Fruit fly (Drosophila melanogaster) whole organism, embryonic: ENCODE data around the gene CG10341.

Source experiments
- Adf1 ChIP-seq: fragments of 200-800 bp; sonication (Bioruptor generic); IDR thresholded peaks from 2 replicates; pipeline ENCODE4 v1.3.6; 2022; ENCODE audit warnings: missing biosample characterization, missing genetic modification characterization
- CG10431 ChIP-seq: fragments of 200-800 bp; sonication (Bioruptor generic); optimal IDR thresholded peaks from 3 replicates; lab custom pipeline; 2018; ENCODE audit warnings: missing biosample characterization, mild to moderate bottlenecking, missing genetic modification characterization
- CG13775 ChIP-seq: fragments of 200-800 bp; sonication (Bioruptor generic); optimal IDR thresholded peaks from 3 replicates; lab custom pipeline; 2017; ENCODE audit warnings: missing biosample characterization, mild to moderate bottlenecking, missing genetic modification characterization
- CG14860 ChIP-seq: fragments of 200-800 bp; sonication (Bioruptor generic); IDR thresholded peaks from 3 replicates; pipeline ENCODE4 v1.3.6; 2022; ENCODE audit warnings: missing biosample characterization, missing genetic modification characterization; ENCODE audit not compliant: partially characterized antibody
- CG15073 ChIP-seq: fragments of 200-800 bp; sonication (Bioruptor generic); optimal IDR thresholded peaks from 2 replicates; lab custom pipeline; 2016; ENCODE audit warnings: missing biosample characterization, missing genetic modification characterization
- CG15601 ChIP-seq: fragments of 200-800 bp; sonication (Bioruptor generic); optimal IDR thresholded peaks from 3 replicates; lab custom pipeline; 2019; ENCODE audit warnings: missing biosample characterization, mild to moderate bottlenecking, missing genetic modification characterization, moderate library complexity
- CG1647 ChIP-seq: fragments of 200-800 bp; sonication (Bioruptor generic); optimal IDR thresholded peaks from 3 replicates; lab custom pipeline; 2016; ENCODE audit warnings: missing biosample characterization, missing genetic modification characterization
- CG18619 ChIP-seq: fragments of 200-800 bp; sonication (Bioruptor generic); optimal IDR thresholded peaks from 3 replicates; lab custom pipeline; 2017; ENCODE audit warnings: missing biosample characterization, mild to moderate bottlenecking, missing genetic modification characterization
- CG2678 ChIP-seq: fragments of 200-800 bp; sonication (Bioruptor generic); optimal IDR thresholded peaks from 3 replicates; lab custom pipeline; 2019; ENCODE audit warnings: missing biosample characterization, mild to moderate bottlenecking, missing genetic modification characterization, moderate library complexity
- CG30020 ChIP-seq: fragments of 200-800 bp; optimal IDR thresholded peaks from 2 replicates; lab custom pipeline; 2019; ENCODE audit warnings: missing biosample characterization, mild to moderate bottlenecking, missing genetic modification characterization, moderate library complexity
- CG34422 ChIP-seq: fragments of 200-800 bp; sonication (Bioruptor generic); IDR thresholded peaks from 3 replicates; pipeline ENCODE4 v1.3.6; 2022; ENCODE audit warnings: missing biosample characterization, missing genetic modification characterization
- CG3995 ChIP-seq: fragments of 200-800 bp; sonication (Bioruptor generic); optimal IDR thresholded peaks from 3 replicates; lab custom pipeline; 2016; ENCODE audit warnings: missing biosample characterization, missing genetic modification characterization
- CG4328 ChIP-seq: fragments of 200-800 bp; sonication (Bioruptor generic); optimal IDR thresholded peaks from 3 replicates; lab custom pipeline; 2017; ENCODE audit warnings: missing biosample characterization, missing genetic modification reagents, missing genetic modification characterization
- CG4707 ChIP-seq: fragments of 200-800 bp; sonication (Bioruptor generic); optimal IDR thresholded peaks from 2 replicates; lab custom pipeline; 2018; ENCODE audit warnings: missing biosample characterization, mild to moderate bottlenecking, missing genetic modification characterization, moderate library complexity
- CG6813 ChIP-seq: fragments of 200-800 bp; sonication (Bioruptor generic); optimal IDR thresholded peaks from 2 replicates; lab custom pipeline; 2017; ENCODE audit warnings: missing biosample characterization, missing genetic modification characterization, mild to moderate bottlenecking, moderate library complexity, missing genetic modification reagents
- CG6854 ChIP-seq: fragments of 200-800 bp; sonication (Bioruptor generic); optimal IDR thresholded peaks from 3 replicates; lab custom pipeline; 2017; ENCODE audit warnings: missing biosample characterization, mild to moderate bottlenecking, missing genetic modification characterization
- CG7372 ChIP-seq: fragments of 200-800 bp; sonication (Bioruptor generic); IDR thresholded peaks from 2 replicates; pipeline ENCODE4 v1.3.6; 2022; ENCODE audit warnings: missing biosample characterization, missing genetic modification characterization
- D19B ChIP-seq: fragments of 200-800 bp; sonication (Bioruptor generic); optimal IDR thresholded peaks from 2 replicates; lab custom pipeline; 2017; ENCODE audit warnings: missing biosample characterization, mild to moderate bottlenecking, missing genetic modification characterization
- Eip74EF ChIP-seq, 2 experiments: fragments of 200-800 bp in 1 of 2; fragments of >200 bp in 1 of 2; sonication (Bioruptor generic) in 1 of 2; optimal IDR thresholded peaks; 2 replicates each; lab custom pipeline; 2017 to 2019; ENCODE audit warnings: missing biosample characterization in 2 of 2, missing genetic modification characterization in 2 of 2, mild to moderate bottlenecking in 1 of 2, moderate library complexity in 1 of 2
- Ets97D ChIP-seq: fragments of 200-800 bp; sonication (Bioruptor generic); optimal IDR thresholded peaks from 3 replicates; lab custom pipeline; 2016; ENCODE audit warnings: missing biosample characterization, missing genetic modification characterization
- Fer2 ChIP-seq: fragments of 200-800 bp; sonication (Bioruptor generic); optimal IDR thresholded peaks from 2 replicates; lab custom pipeline; 2018; ENCODE audit warnings: missing biosample characterization, mild to moderate bottlenecking, missing genetic modification characterization, moderate library complexity
- Gsc ChIP-seq: fragments of 200-800 bp; sonication (Bioruptor generic); IDR thresholded peaks from 2 replicates; pipeline ENCODE4 v1.3.6; 2022; ENCODE audit warnings: missing biosample characterization, missing genetic modification characterization
- Mrtf ChIP-seq: fragments of 200-800 bp; sonication (Bioruptor generic); IDR thresholded peaks from 3 replicates; pipeline ENCODE4 v1.3.6; 2022; ENCODE audit warnings: missing biosample characterization, missing genetic modification characterization
- NK7.1 ChIP-seq: fragments of 200-800 bp; sonication (Bioruptor generic); optimal IDR thresholded peaks from 3 replicates; lab custom pipeline; 2016; ENCODE audit warnings: missing biosample characterization, missing genetic modification characterization
- Ptx1 ChIP-seq: fragments of 200-800 bp; sonication (Bioruptor generic); IDR thresholded peaks from 2 replicates; pipeline ENCODE4 v1.3.6; 2022; ENCODE audit warnings: missing biosample characterization, missing genetic modification characterization
- Rfx ChIP-seq: fragments of 200-800 bp; sonication (Bioruptor generic); IDR thresholded peaks from 2 replicates; pipeline ENCODE4 v1.3.6; 2022; ENCODE audit warnings: missing biosample characterization, missing genetic modification characterization
- Sin3A ChIP-seq: fragments of >200 bp; optimal IDR thresholded peaks from 2 replicates; lab custom pipeline; 2018
- Spps ChIP-seq: fragments of 200-800 bp; sonication (Bioruptor generic); optimal IDR thresholded peaks from 2 replicates; lab custom pipeline; 2018; ENCODE audit warnings: missing biosample characterization, mild to moderate bottlenecking, missing genetic modification characterization
- Taf1 ChIP-seq: fragments of 200-800 bp; sonication (Bioruptor generic); IDR thresholded peaks from 2 replicates; pipeline ENCODE4 v1.3.6; 2022; ENCODE audit warnings: missing biosample characterization, missing genetic modification characterization
- Xbp1 ChIP-seq: fragments of 200-800 bp; sonication (Bioruptor generic); optimal IDR thresholded peaks from 3 replicates; lab custom pipeline; 2016; ENCODE audit warnings: missing biosample characterization, mild to moderate bottlenecking, missing genetic modification characterization
- ash1 ChIP-seq: fragments of 200-800 bp; sonication (Bioruptor generic); optimal IDR thresholded peaks from 2 replicates; lab custom pipeline; 2018; ENCODE audit warnings: missing biosample characterization, mild to moderate bottlenecking, missing genetic modification characterization
- ato ChIP-seq: fragments of 200-800 bp; sonication (Bioruptor generic); IDR thresholded peaks from 2 replicates; pipeline ENCODE4 v1.3.6; 2022; ENCODE audit warnings: missing biosample characterization, missing genetic modification characterization; ENCODE audit not compliant: partially characterized antibody
- az2 ChIP-seq: fragments of 200-800 bp; sonication (Bioruptor generic); optimal IDR thresholded peaks from 3 replicates; lab custom pipeline; 2016; ENCODE audit warnings: missing biosample characterization, missing genetic modification characterization
- chinmo ChIP-seq: fragments of 200-800 bp; sonication (Bioruptor generic); IDR thresholded peaks from 4 replicates; pipeline ENCODE4 v1.3.6; 2022; ENCODE audit warnings: missing biosample characterization, missing genetic modification characterization; ENCODE audit not compliant: partially characterized antibody
- ci ChIP-seq: fragments of 200-800 bp; sonication (Bioruptor generic); IDR thresholded peaks from 3 replicates; pipeline ENCODE4 v1.3.6; 2022; ENCODE audit warnings: missing biosample characterization, missing genetic modification characterization
- crol ChIP-seq: fragments of 200-800 bp; sonication (Bioruptor generic); IDR thresholded peaks from 2 replicates; pipeline ENCODE4 v1.3.6; 2022; ENCODE audit warnings: missing biosample characterization, missing genetic modification characterization
- cwo ChIP-seq: fragments of 200-800 bp; sonication (Bioruptor generic); optimal IDR thresholded peaks from 3 replicates; lab custom pipeline; 2017; ENCODE audit warnings: missing biosample characterization, missing genetic modification characterization, mild to moderate bottlenecking, moderate library complexity, missing genetic modification reagents
- dimm ChIP-seq: fragments of 200-800 bp; sonication (Bioruptor generic); IDR thresholded peaks from 2 replicates; pipeline ENCODE4 v1.3.6; 2022; ENCODE audit warnings: missing biosample characterization, missing genetic modification characterization
- dpn ChIP-seq, 2 experiments: fragments of 200-800 bp; sonication (Bioruptor generic); optimal IDR thresholded peaks; 3 replicates each; lab custom pipeline; 2016; ENCODE audit warnings: missing biosample characterization in 2 of 2, missing genetic modification characterization in 2 of 2
- gfzf ChIP-seq: fragments of 200-800 bp; sonication (Bioruptor generic); optimal IDR thresholded peaks from 2 replicates; lab custom pipeline; 2016; ENCODE audit warnings: missing biosample characterization, mild to moderate bottlenecking, missing genetic modification characterization, moderate library complexity
- h ChIP-seq: fragments of >200 bp; optimal IDR thresholded peaks from 2 replicates; lab custom pipeline; 2017
- ham ChIP-seq: fragments of 200-800 bp; sonication (Bioruptor generic); IDR thresholded peaks from 2 replicates; pipeline ENCODE4 v1.3.6; 2022; ENCODE audit warnings: missing biosample characterization, missing genetic modification characterization
- psq ChIP-seq: fragments of 200-800 bp; sonication (Bioruptor generic); optimal IDR thresholded peaks from 2 replicates; lab custom pipeline; 2017; ENCODE audit warnings: missing biosample characterization, missing genetic modification characterization
- ranshi ChIP-seq: fragments of 200-800 bp; sonication (Bioruptor generic); IDR thresholded peaks from 2 replicates; pipeline ENCODE4 v1.3.6; 2022; ENCODE audit warnings: missing biosample characterization, missing genetic modification characterization
- sd ChIP-seq: fragments of 200-800 bp; sonication (Bioruptor generic); optimal IDR thresholded peaks from 3 replicates; lab custom pipeline; 2018; ENCODE audit warnings: missing biosample characterization, mild to moderate bottlenecking, missing genetic modification characterization, moderate library complexity
- sima ChIP-seq: fragments of 200-800 bp; sonication (Bioruptor generic); optimal IDR thresholded peaks from 2 replicates; lab custom pipeline; 2016; ENCODE audit warnings: missing biosample characterization, missing genetic modification characterization
- ttk ChIP-seq: fragments of 200-800 bp; sonication (Bioruptor generic); IDR thresholded peaks from 2 replicates; pipeline ENCODE4 v2.1.2; 2022; ENCODE audit warnings: missing biosample characterization, missing genetic modification characterization
- wdn ChIP-seq: fragments of 200-800 bp; sonication (Bioruptor generic); IDR thresholded peaks from 2 replicates; pipeline ENCODE4 v1.3.6; 2022; ENCODE audit warnings: missing biosample characterization, missing genetic modification characterization
- zf30C ChIP-seq: fragments of 200-800 bp; sonication (Bioruptor generic); optimal IDR thresholded peaks from 3 replicates; lab custom pipeline; 2018; ENCODE audit warnings: missing biosample characterization, mild to moderate bottlenecking, missing genetic modification characterization

CG10341 gene

DNA sequence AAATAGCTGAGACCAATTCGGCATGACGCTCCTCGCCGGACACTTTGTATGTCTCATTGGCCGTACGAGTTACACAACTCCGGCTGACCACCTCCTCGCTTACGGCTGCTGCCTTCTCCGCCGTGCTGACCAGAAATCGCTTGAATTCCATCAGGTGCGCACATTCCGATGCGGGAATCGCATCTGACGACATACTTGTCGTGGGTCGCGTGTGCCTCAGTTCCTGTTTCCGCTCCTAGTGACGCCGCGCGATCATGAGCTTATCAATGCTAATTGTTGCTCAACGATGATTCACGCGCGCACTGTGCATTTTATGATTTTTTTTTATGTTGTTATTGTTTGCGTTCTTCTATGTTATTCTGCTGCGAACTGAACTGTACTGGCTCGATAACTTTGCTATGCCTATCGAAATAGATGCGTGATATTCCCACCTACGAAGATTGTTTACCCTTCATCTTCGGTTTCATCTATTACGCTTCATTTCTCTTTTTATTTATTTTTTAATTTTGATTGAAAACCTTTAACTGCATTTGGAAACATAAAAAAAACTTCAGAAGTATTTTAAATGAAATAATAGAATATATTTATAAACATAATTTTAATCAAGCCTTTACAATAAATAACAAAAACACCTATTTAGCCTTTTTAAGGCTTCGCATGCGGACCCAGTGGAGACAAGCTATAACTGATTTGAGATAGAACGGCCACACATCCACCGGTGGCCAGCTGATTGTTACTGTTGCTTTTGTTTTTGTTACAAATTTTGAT, 4.4 kb downstream of the CG10341 start, which contains the start of the genes CG10376 and CG10343 (continued):
- TF ChIP-seq CG13775 (peak; percentile 91), gfzf (GFP tag; lab: Kevin White, UChicago) (peak; percentile 40), Spps (tag; lab: Kevin White, UChicago) (peak; percentile 72), CG2678 (tag; lab: Kevin White, UChicago) (peak; percentile 94), D19B (GFP tag; lab: Kevin White, UChicago) (peak; percentile 82), CG6854 (GFP tag; lab: Kevin White, UChicago) (no peak), wdn (GFP tag; lab: Robert Waterston, UW) (peak; percentile 76), CG14860 (GFP tag; lab: Robert Waterston, UW) (peak; percentile 58; the same call in 2 of the 3 replicates), Ets97D (GFP tag; lab: Kevin White, UChicago) (peak; percentile 35), dpn (GFP tag; optimal IDR thresholded peaks at IDR 0.05; lab: Kevin White, UChicago) (peak; percentile 53 to 83), CG7372 (GFP tag; lab: Robert Waterston, UW) (peak; percentile 84), sima (GFP tag; lab: Kevin White, UChicago) (no peak), Ptx1 (GFP tag; lab: Robert Waterston, UW) (peak; percentile 93), ci (GFP tag; lab: Robert Waterston, UW) (0 out of 3 replicates have a peak, but pooled peaks have one; percentile 43), CG6813 (peak; percentile 11), Gsc (peak; percentile 48; the same call in 1 of the 2 replicates), CG30020 (peak; percentile 98), NK7.1 (no peak), Adf1 (GFP tag; lab: Robert Waterston, UW) (peak; percentile 66), CG4707 (peak; percentile 9), zf30C (GFP tag; lab: Kevin White, UChicago) (no peak), ham (no peak), ttk (GFP tag; lab: Robert Waterston, UW) (peak; percentile 84), psq (GFP tag; lab: Kevin White, UChicago) (peak; percentile 86), CG15073 (GFP tag; lab: Kevin White, UChicago) (peak; percentile 53), crol (GFP tag; lab: Robert Waterston, UW) (no peak), Taf1 (GFP tag; lab: Robert Waterston, UW) (peak; percentile 62), Mrtf (GFP tag; lab: Robert Waterston, UW) (peak; percentile 81), CG34422 (GFP tag; lab: Robert Waterston, UW) (peak; percentile 78; the same call in 2 of the 3 replicates), Sin3A (lab: Kevin White, UChicago) (peak; percentile 68), CG3995 (GFP tag; lab: Kevin White, UChicago) (peak; percentile 16), CG15601 (tag; lab: Kevin White, UChicago) (peak; percentile 91), h (no peak), ranshi (peak; percentile 83; the same call in 1 of the 2 replicates), sd (tag; lab: Kevin White, UChicago) (peak; percentile 90), cwo (GFP tag; lab: Kevin White, UChicago) (peak; percentile 28), CG1647 (GFP tag; lab: Kevin White, UChicago) (peak; percentile 7), CG10431 (peak; percentile 67), Rfx (GFP tag; lab: Robert Waterston, UW) (peak; percentile 88), az2 (GFP tag; lab: Kevin White, UChicago) (peak; percentile 88), Xbp1 (GFP tag; lab: Kevin White, UChicago) (peak; percentile 93), CG4328 (peak; percentile 78), Fer2 (tag; lab: Kevin White, UChicago) (peak; percentile 88), Eip74EF (GFP tag; optimal IDR thresholded peaks at IDR 0.05; lab: Kevin White, UChicago) (peak; percentile 35 to 68), ash1 (GFP tag; lab: Kevin White, UChicago) (no peak), CG18619 (peak; percentile 86), ato (peak; percentile 58), chinmo (GFP tag; lab: Robert Waterston, UW) (no peak), dimm (GFP tag; lab: Robert Waterston, UW) (0 out of 2 replicates have a peak, but pooled peaks have one; percentile 26)
